Worm (Caenorhabditis elegans) whole organism, L4/young adult: ENCODE measurements around the gene prmt-4.

Experiments
- W03F9.2 ChIP-seq: fragments of 150-350 bp; optimal IDR thresholded peaks from 2 replicates; lab custom pipeline; 2014; ENCODE audit warnings: missing biosample characterization, missing genetic modification characterization
- dao-5 ChIP-seq: sonication (generic microtip); optimal IDR thresholded peaks from 2 replicates; lab custom pipeline; 2016; ENCODE audit warnings: missing genotype, missing genetic modification characterization, moderate library complexity, missing compliant biosample characterization
- him-1 ChIP-seq: sonication (generic microtip); optimal IDR thresholded peaks from 2 replicates; lab custom pipeline; 2016; ENCODE audit warnings: missing genotype, missing genetic modification reagents, missing genetic modification characterization, missing compliant biosample characterization

DNA sequence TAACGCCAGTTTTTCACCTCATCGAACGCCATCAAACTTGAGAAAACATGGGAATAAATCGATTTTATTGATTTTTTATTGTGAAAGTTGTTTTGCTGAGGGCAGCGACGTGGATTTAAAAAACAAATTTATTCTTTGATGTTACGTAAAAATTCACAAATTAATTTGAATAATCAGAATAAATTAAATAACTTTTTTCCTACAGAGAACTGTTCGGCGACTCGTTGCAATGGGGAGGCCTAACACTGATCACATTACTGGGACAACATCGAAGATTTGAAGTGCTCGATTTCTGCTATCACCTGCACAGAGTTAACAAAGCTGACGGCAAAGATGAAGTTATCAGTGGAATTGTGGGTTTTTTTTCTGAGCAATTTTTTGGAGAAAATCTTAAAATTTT is 21.3 kb downstream of the prmt-4 start, which contains the start of gene F56A11.6:
- TF ChIP-seq him-1 (no peak), dao-5 (tag; lab: Kevin White, UChicago) (no peak), W03F9.2 (tag; lab: Kevin White, UChicago) (no peak)
